Worm (Caenorhabditis elegans): ENCODE results near the gene F31E3.6.

ce11 chrIII:6951435-6951834, 30.4 kb upstream of the F31E3.6 start:
- TF ChIP-seq snpc-4 (tag; optimal IDR thresholded peaks at IDR 0.05) (no peak), zag-1 (tag; optimal IDR thresholded peaks at IDR 0.05) (no peak), ztf-11 (tag; optimal IDR thresholded peaks at IDR 0.05) (no peak)

Data from whole organism, L2 larva.